Fruit fly (Drosophila melanogaster) whole organism, embryonic: ENCODE results near the gene meso18E.

ENCODE experiments used
- CG10366 ChIP-seq: fragments of 200-800 bp; sonication (Bioruptor generic); IDR thresholded peaks from 2 replicates; pipeline ENCODE4 v1.3.6; 2022; ENCODE audit warnings: missing biosample characterization, missing genetic modification characterization
- CG33213 ChIP-seq: fragments of 200-800 bp; sonication (Bioruptor generic); optimal IDR thresholded peaks from 3 replicates; lab custom pipeline; 2016; ENCODE audit warnings: missing biosample characterization, missing genetic modification characterization
- CG7963 ChIP-seq: fragments of 200-800 bp; sonication (Bioruptor generic); IDR thresholded peaks from 3 replicates; pipeline ENCODE4 v1.3.6; 2022; ENCODE audit warnings: missing biosample characterization, missing genetic modification characterization; ENCODE audit not compliant: partially characterized antibody
- HLH4C ChIP-seq: fragments of 200-800 bp; sonication (Bioruptor generic); IDR thresholded peaks from 3 replicates; pipeline ENCODE4 v1.3.6; 2022; ENCODE audit warnings: missing biosample characterization, missing genetic modification characterization; ENCODE audit not compliant: partially characterized antibody
- Sox102F ChIP-seq: fragments of 200-800 bp; sonication (Bioruptor generic); optimal IDR thresholded peaks from 2 replicates; lab custom pipeline; 2018; ENCODE audit warnings: missing biosample characterization, mild to moderate bottlenecking, missing genetic modification characterization, moderate library complexity
- Xrp1 ChIP-seq: fragments of 200-800 bp; sonication (Bioruptor generic); IDR thresholded peaks from 2 replicates; pipeline ENCODE4 v1.3.6; 2022; ENCODE audit warnings: missing biosample characterization, missing genetic modification characterization
- cwo ChIP-seq: fragments of 200-800 bp; sonication (Bioruptor generic); optimal IDR thresholded peaks from 3 replicates; lab custom pipeline; 2017; ENCODE audit warnings: missing biosample characterization, missing genetic modification characterization, mild to moderate bottlenecking, moderate library complexity, missing genetic modification reagents
- nerfin-2 ChIP-seq: fragments of 200-800 bp; sonication (Bioruptor generic); IDR thresholded peaks from 2 replicates; pipeline ENCODE4 v1.3.6; 2022; ENCODE audit warnings: missing biosample characterization, missing genetic modification characterization; ENCODE audit not compliant: partially characterized antibody
- psq ChIP-seq: fragments of 200-800 bp; sonication (Bioruptor generic); optimal IDR thresholded peaks from 2 replicates; lab custom pipeline; 2017; ENCODE audit warnings: missing biosample characterization, missing genetic modification characterization
- tgo ChIP-seq: fragments of 200-800 bp; sonication (Bioruptor generic); IDR thresholded peaks from 3 replicates; pipeline ENCODE4 v1.3.6; 2022; ENCODE audit warnings: missing biosample characterization, missing genetic modification characterization

DNA sequence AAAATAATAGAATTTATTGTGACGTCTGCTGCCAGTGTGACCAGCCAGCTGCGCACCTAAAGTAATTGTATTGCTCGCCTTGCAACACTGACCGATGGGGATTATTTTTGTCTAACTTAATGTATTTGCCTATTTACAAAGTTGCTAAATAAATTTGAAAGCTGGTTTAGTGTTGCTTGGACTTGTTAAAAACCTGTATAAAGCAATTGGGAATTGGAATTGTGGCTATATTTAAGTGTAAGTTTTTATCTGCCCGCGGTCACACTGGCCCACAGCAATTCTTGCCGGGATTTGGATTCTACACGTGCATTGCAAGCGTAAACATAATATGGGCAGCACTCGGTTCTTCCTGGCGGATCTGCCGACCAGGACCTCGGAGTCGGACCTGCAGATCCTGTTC, 8.8 kb downstream of the meso18E start, which contains the start of the genes CG14230 and CG14232:
- TF ChIP-seq HLH4C (GFP tag; lab: Robert Waterston, UW) (no peak), CG33213 (GFP tag; lab: Kevin White, UChicago) (peak; percentile 16), nerfin-2 (GFP tag; lab: Robert Waterston, UW) (no peak), Xrp1 (GFP tag; lab: Robert Waterston, UW) (no peak), psq (GFP tag; lab: Kevin White, UChicago) (no peak), Sox102F (GFP tag; lab: Kevin White, UChicago) (no peak), cwo (GFP tag; lab: Kevin White, UChicago) (no peak), tgo (GFP tag; lab: Robert Waterston, UW) (no peak), CG10366 (GFP tag; lab: Robert Waterston, UW) (no peak), CG7963 (no peak)
